Fruit fly (Drosophila melanogaster): ENCODE data around the gene PKD.

DNA sequence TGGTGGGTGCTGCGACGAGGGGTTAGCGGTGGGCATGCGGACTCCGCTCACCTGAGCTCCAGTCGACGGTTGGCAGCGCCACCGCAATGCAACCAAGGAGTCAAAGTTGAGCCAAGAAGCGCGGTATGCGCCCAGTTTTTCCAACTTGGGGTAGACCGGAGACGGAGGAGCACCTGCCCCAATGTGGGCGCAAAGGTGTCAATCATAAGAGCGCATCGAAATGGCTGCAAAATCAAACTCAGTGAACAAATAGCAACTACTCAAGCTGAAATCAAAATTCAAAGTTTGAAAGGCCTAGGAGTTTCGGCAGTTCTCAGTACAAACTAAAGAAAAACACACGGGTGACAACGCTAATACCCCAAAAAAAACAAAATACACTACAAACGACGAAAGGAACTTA is 47.5 kb upstream of the PKD start, which contains the start of gene hmw:
- TF ChIP-seq Opbp (GFP tag; IDR thresholded peaks at IDR 0.05; ENCODE audit: partially characterized antibody) (no peak), CG9817 (tag; optimal IDR thresholded peaks at IDR 0.05) (no peak), Abd-B (GFP tag; optimal IDR thresholded peaks at IDR 0.05) (no peak), Dek (tag; optimal IDR thresholded peaks at IDR 0.05) (no peak), zfh1 (GFP tag; IDR thresholded peaks at IDR 0.05) (no peak), mam (GFP tag; optimal IDR thresholded peaks at IDR 0.05) (no peak), Pdp1 (GFP tag; optimal IDR thresholded peaks at IDR 0.05) (no peak), CG6854 (GFP tag; optimal IDR thresholded peaks at IDR 0.05) (no peak), Bdp1 (GFP tag; optimal IDR thresholded peaks at IDR 0.05) (no peak), twi (tag; optimal IDR thresholded peaks at IDR 0.05) (no peak), Mrtf (GFP tag; IDR thresholded peaks at IDR 0.05) (no peak), CG7271 (tag; optimal IDR thresholded peaks at IDR 0.05) (no peak), trh (GFP tag; optimal IDR thresholded peaks at IDR 0.05) (no peak)
